Worm (Caenorhabditis elegans): ENCODE measurements around the gene crn-2.

ce11 chrV:5614724-5615123 is 20.3 kb downstream of the crn-2 start, which contains the start of gene M03E7.3:
- TF ChIP-seq pqm-1 (tag; optimal IDR thresholded peaks at IDR 0.05) (no peak), nhr-76 (tag; optimal IDR thresholded peaks at IDR 0.05) (no peak), ama-1 (optimal IDR thresholded peaks at IDR 0.05) (no peak), mes-2 (tag; optimal IDR thresholded peaks at IDR 0.05; ENCODE audit: poor library complexity, severe bottlenecking) (no peak), mep-1 (tag; optimal IDR thresholded peaks at IDR 0.05) (no peak), nhr-28 (tag; optimal IDR thresholded peaks at IDR 0.05) (no peak), jun-1 (tag; optimal IDR thresholded peaks at IDR 0.05) (no peak), nhr-10 (tag; optimal IDR thresholded peaks at IDR 0.05) (no peak), F49E8.2 (tag; optimal IDR thresholded peaks at IDR 0.05; ENCODE audit: borderline replicate concordance) (no peak), nhr-25 (tag; optimal IDR thresholded peaks at IDR 0.05; ENCODE audit: borderline replicate concordance, insufficient read depth) (no peak), mdt-29 (GFP tag; IDR thresholded peaks at IDR 0.05) (no peak), lir-3 (tag; optimal IDR thresholded peaks at IDR 0.05) (no peak), fos-1 (tag; optimal IDR thresholded peaks at IDR 0.05) (no peak)
